Worm (Caenorhabditis elegans) whole organism, L4 larva: ENCODE measurements around the gene hip-1.

Source experiments
- fos-1 ChIP-seq: fragments of 150-350 bp; optimal IDR thresholded peaks from 2 replicates; lab custom pipeline; 2014; ENCODE audit warnings: missing biosample characterization, missing genetic modification characterization
- hif-1 ChIP-seq, 2 experiments: sonication (generic microtip); optimal IDR thresholded peaks; 2 replicates each; lab custom pipeline; 2016 to 2017; ENCODE audit warnings: missing compliant biosample characterization in 2 of 2, missing genetic modification characterization in 2 of 2, missing genetic modification reagents in 2 of 2, missing genotype in 2 of 2, mild to moderate bottlenecking in 1 of 2
- lin-1 ChIP-seq: fragments of 200-800 bp; sonication (Bioruptor generic); IDR thresholded peaks from 2 replicates; pipeline ENCODE4 v1.3.6; 2022; ENCODE audit warnings: missing genetic modification reagents, missing genetic modification characterization, missing compliant biosample characterization
- lin-13 ChIP-seq: fragments of 150-350 bp; optimal IDR thresholded peaks from 2 replicates; lab custom pipeline; 2014; ENCODE audit warnings: missing biosample characterization, missing genetic modification reagents, missing genetic modification characterization
- lin-39 ChIP-seq: fragments of 150-350 bp; optimal IDR thresholded peaks from 2 replicates; lab custom pipeline; 2014; ENCODE audit warnings: missing biosample characterization, missing genetic modification reagents, missing genetic modification characterization
- unc-62 ChIP-seq, 3 experiments: fragments of 150-350 bp in 1 of 3; sonication (generic microtip); optimal IDR thresholded peaks in 2 of 3; peaks in 1 of 3; 1 replicate in 1 of 3; 2 replicates in 2 of 3; lab custom pipeline; 2014 to 2017; ENCODE audit warnings: missing biosample characterization in 3 of 3, missing genetic modification characterization in 3 of 3, missing genetic modification reagents in 3 of 3, missing genotype in 1 of 3

- TF ChIP-seq hif-1 (tag; optimal IDR thresholded peaks at IDR 0.05; lab: Kevin White, UChicago) (no peak), fos-1 (tag; lab: Kevin White, UChicago) (no peak), lin-39 (tag; lab: Kevin White, UChicago) (no peak), lin-1 (no peak), unc-62 (GFP tag; optimal IDR thresholded peaks at IDR 0.05 in 1 of 2; lab: Kevin White, UChicago) (peak in 1 of 2 experiments; percentile 82), unc-62 (tag; optimal IDR thresholded peaks at IDR 0.05; lab: Kevin White, UChicago) (no peak), lin-13 (GFP tag; lab: Kevin White, UChicago) (no peak)
Observed at ce11 chrIII:13580076-13580475, 42.2 kb downstream of the hip-1 start.
